Worm (Caenorhabditis elegans): ENCODE measurements around the gene nspd-2.

DNA sequence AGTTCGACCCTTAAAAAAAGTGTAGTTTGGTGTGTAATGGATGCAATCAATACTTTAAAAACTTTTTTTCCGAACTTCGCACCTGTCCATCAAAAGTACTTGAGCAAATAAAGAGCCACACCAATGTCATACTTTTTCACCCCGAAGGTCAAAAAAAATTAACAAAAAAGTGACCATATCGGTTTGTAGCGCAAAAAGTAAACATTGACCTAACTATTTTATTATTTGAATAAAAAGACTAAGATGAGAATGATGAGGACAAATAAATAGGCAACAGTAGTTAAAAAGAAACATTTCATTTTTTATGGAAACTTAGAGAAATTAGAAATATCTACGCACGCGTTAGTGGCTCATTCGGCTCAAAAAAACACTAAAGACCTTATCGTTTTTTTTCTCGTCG lies 25.5 kb downstream of the nspd-2 start:
- no peak for TF ChIP-seq ama-1 (optimal IDR thresholded peaks at IDR 0.05)
- TF ChIP-seq aly-1 (tag; optimal IDR thresholded peaks at IDR 0.05) = no peak
- no peak for TF ChIP-seq scrt-1 (GFP tag; IDR thresholded peaks at IDR 0.05)
- TF ChIP-seq ets-7 (tag; optimal IDR thresholded peaks at IDR 0.05) = no peak
- no peak for TF ChIP-seq ceh-36 (tag; optimal IDR thresholded peaks at IDR 0.05)
- no peak for TF ChIP-seq flt-1 (GFP tag; IDR thresholded peaks at IDR 0.05)
